Worm (Caenorhabditis elegans) whole organism, young adult: ENCODE results near the gene lir-1.

Experiments used
- C06A6.2 ChIP-seq: fragments of 200-800 bp; sonication (Bioruptor generic); conservative IDR thresholded peaks from 2 replicates; pipeline ENCODE4 v1.3.6; 2022; ENCODE audit warnings: missing genetic modification characterization, missing compliant biosample characterization
- C17E4.6 ChIP-seq: fragments of 200-800 bp; sonication (Bioruptor generic); IDR thresholded peaks from 2 replicates; pipeline ENCODE4 v1.3.6; 2022; ENCODE audit warnings: missing genetic modification reagents, missing genetic modification characterization, missing compliant biosample characterization
- F23B12.7 ChIP-seq: sonication (generic microtip); optimal IDR thresholded peaks from 2 replicates; lab custom pipeline; 2017; ENCODE audit warnings: missing genetic modification characterization, mild to moderate bottlenecking, missing compliant biosample characterization, antibody characterized with exemption, moderate library complexity; ENCODE audit not compliant: insufficient read depth
- F33H1.4 ChIP-seq: fragments of 200-800 bp; sonication (Bioruptor generic); IDR thresholded peaks from 2 replicates; pipeline ENCODE4 v1.3.6; 2022; ENCODE audit warnings: missing genetic modification reagents, missing genetic modification characterization, missing compliant biosample characterization
- F37B4.10 ChIP-seq: fragments of 200-800 bp; sonication (Bioruptor generic); IDR thresholded peaks from 2 replicates; pipeline ENCODE4 v1.3.6; 2022; ENCODE audit warnings: missing genetic modification characterization, missing compliant biosample characterization
- F49E8.2 ChIP-seq: sonication (generic microtip); optimal IDR thresholded peaks from 3 replicates; lab custom pipeline; 2017; ENCODE audit warnings: missing genetic modification characterization, mild to moderate bottlenecking, missing compliant biosample characterization, antibody characterized with exemption, moderate library complexity; ENCODE audit not compliant: insufficient read depth
- K11D2.4 ChIP-seq: fragments of 200-800 bp; sonication (Bioruptor generic); IDR thresholded peaks from 2 replicates; pipeline ENCODE4 v1.3.6; 2022; ENCODE audit warnings: missing genetic modification reagents, missing genetic modification characterization, missing compliant biosample characterization
- Y53F4B.3 ChIP-seq: fragments of 200-800 bp; sonication (Bioruptor generic); IDR thresholded peaks from 2 replicates; pipeline ENCODE4 v1.3.6; 2022; ENCODE audit warnings: missing genetic modification reagents, missing genetic modification characterization, missing compliant biosample characterization
- Y56A3A.18 ChIP-seq: fragments of 200-800 bp; sonication (Bioruptor generic); IDR thresholded peaks from 2 replicates; pipeline ENCODE4 v1.3.6; 2022; ENCODE audit warnings: missing genetic modification reagents, missing genetic modification characterization, missing compliant biosample characterization
- atf-7 ChIP-seq: sonication (generic microtip); optimal IDR thresholded peaks from 2 replicates; lab custom pipeline; 2017; ENCODE audit warnings: mild to moderate bottlenecking, missing genetic modification characterization, missing compliant biosample characterization
- athp-1 ChIP-seq: sonication (generic microtip); optimal IDR thresholded peaks from 2 replicates; lab custom pipeline; 2017; ENCODE audit warnings: mild to moderate bottlenecking, missing genetic modification characterization, missing compliant biosample characterization
- attf-3 ChIP-seq: fragments of 200-800 bp; sonication (Bioruptor generic); conservative IDR thresholded peaks from 2 replicates; pipeline ENCODE4 v1.3.6; 2022; ENCODE audit warnings: missing genetic modification reagents, missing genetic modification characterization, missing compliant biosample characterization
- bed-1 ChIP-seq: fragments of 200-800 bp; sonication (Bioruptor generic); IDR thresholded peaks from 2 replicates; pipeline ENCODE4 v1.3.6; 2022; ENCODE audit warnings: missing genetic modification reagents, missing genetic modification characterization, missing compliant biosample characterization
- cebp-1 ChIP-seq, 2 experiments: fragments of 200-800 bp in 1 of 2; sonication (Bioruptor generic) in 1 of 2; sonication (generic microtip) in 1 of 2; IDR thresholded peaks in 1 of 2; optimal IDR thresholded peaks in 1 of 2; 2 replicates each; pipeline versions ENCODE4 v1.3.6 to Lab custom; 2017 to 2022; ENCODE audit warnings: missing compliant biosample characterization in 2 of 2, missing genetic modification characterization in 2 of 2, mild to moderate bottlenecking in 1 of 2, missing genetic modification reagents in 1 of 2, moderate library complexity in 1 of 2
- cebp-2 ChIP-seq: fragments of 200-800 bp; sonication (Bioruptor generic); IDR thresholded peaks from 2 replicates; pipeline ENCODE4 v1.3.6; 2022; ENCODE audit warnings: missing genetic modification characterization, missing compliant biosample characterization
- ceh-27 ChIP-seq: fragments of 200-800 bp; sonication (Bioruptor generic); optimal IDR thresholded peaks from 2 replicates; lab custom pipeline; 2018; ENCODE audit warnings: mild to moderate bottlenecking, missing genetic modification characterization, moderate library complexity, missing compliant biosample characterization
- ceh-58 ChIP-seq: fragments of 200-800 bp; sonication (Bioruptor generic); IDR thresholded peaks from 2 replicates; pipeline ENCODE4 v1.3.6; 2022; ENCODE audit warnings: missing genetic modification characterization, missing compliant biosample characterization
- die-1 ChIP-seq: sonication (generic microtip); optimal IDR thresholded peaks from 2 replicates; lab custom pipeline; 2016; ENCODE audit warnings: missing genotype, mild to moderate bottlenecking, missing genetic modification characterization, missing compliant biosample characterization
- gei-17 ChIP-seq: fragments of 200-800 bp; sonication (Bioruptor generic); optimal IDR thresholded peaks from 2 replicates; lab custom pipeline; 2018; ENCODE audit warnings: mild to moderate bottlenecking, missing genetic modification characterization, missing compliant biosample characterization
- hsf-1 ChIP-seq: fragments of 200-800 bp; sonication (Bioruptor generic); IDR thresholded peaks from 2 replicates; pipeline ENCODE4 v1.3.6; 2022; ENCODE audit warnings: missing genetic modification reagents, missing genetic modification characterization, missing compliant biosample characterization
- let-607 ChIP-seq, 2 experiments: fragments of 200-800 bp in 1 of 2; sonication (Bioruptor generic) in 1 of 2; sonication (generic microtip) in 1 of 2; optimal IDR thresholded peaks; 2 replicates each; lab custom pipeline; 2016 to 2018; ENCODE audit warnings: mild to moderate bottlenecking in 2 of 2, missing compliant biosample characterization in 2 of 2, missing genetic modification characterization in 2 of 2, moderate library complexity in 2 of 2, missing genotype in 1 of 2
- lir-1 ChIP-seq: fragments of 200-800 bp; sonication (Bioruptor generic); conservative IDR thresholded peaks from 2 replicates; pipeline ENCODE4 v1.3.6; 2022; ENCODE audit warnings: missing genetic modification reagents, missing genetic modification characterization, missing compliant biosample characterization
- lsl-1 ChIP-seq: fragments of 200-800 bp; sonication (Bioruptor generic); optimal IDR thresholded peaks from 2 replicates; lab custom pipeline; 2018; ENCODE audit warnings: mild to moderate bottlenecking, missing genetic modification characterization, moderate library complexity, missing compliant biosample characterization
- madf-6 ChIP-seq: fragments of 200-800 bp; sonication (Bioruptor generic); IDR thresholded peaks from 2 replicates; pipeline ENCODE4 v1.3.6; 2022; ENCODE audit warnings: missing genetic modification reagents, missing genetic modification characterization, missing compliant biosample characterization
- madf-8 ChIP-seq: fragments of 200-800 bp; sonication (Bioruptor generic); conservative IDR thresholded peaks from 2 replicates; pipeline ENCODE4 v1.3.6; 2022; ENCODE audit warnings: missing genetic modification reagents, missing genetic modification characterization, missing compliant biosample characterization
- mel-28 ChIP-seq: sonication (generic microtip); optimal IDR thresholded peaks from 2 replicates; lab custom pipeline; 2016; ENCODE audit warnings: borderline replicate concordance, mild to moderate bottlenecking, missing genetic modification characterization, missing compliant biosample characterization
- mes-4 ChIP-seq: sonication (generic microtip); optimal IDR thresholded peaks from 2 replicates; lab custom pipeline; 2016; ENCODE audit warnings: missing genotype, missing genetic modification characterization, missing compliant biosample characterization
- nhr-27 ChIP-seq: fragments of 200-800 bp; sonication (Bioruptor generic); optimal IDR thresholded peaks from 2 replicates; lab custom pipeline; 2018; ENCODE audit warnings: mild to moderate bottlenecking, missing genetic modification characterization, moderate library complexity, missing compliant biosample characterization
- snpc-3.4 ChIP-seq: sonication (generic microtip); optimal IDR thresholded peaks from 2 replicates; lab custom pipeline; 2017; ENCODE audit warnings: missing genetic modification characterization, mild to moderate bottlenecking, missing compliant biosample characterization, antibody characterized with exemption, moderate library complexity, missing genotype, missing genetic modification reagents
- unc-62 ChIP-seq: fragments of 150-350 bp; optimal IDR thresholded peaks from 2 replicates; lab custom pipeline; 2014; ENCODE audit warnings: missing biosample characterization, missing genetic modification reagents, missing genetic modification characterization
- zfh-2 ChIP-seq: fragments of 200-800 bp; sonication (Bioruptor generic); conservative IDR thresholded peaks from 2 replicates; pipeline ENCODE4 v1.3.6; 2022; ENCODE audit warnings: missing genetic modification reagents, missing genetic modification characterization, missing compliant biosample characterization

lir-1 gene

DNA sequence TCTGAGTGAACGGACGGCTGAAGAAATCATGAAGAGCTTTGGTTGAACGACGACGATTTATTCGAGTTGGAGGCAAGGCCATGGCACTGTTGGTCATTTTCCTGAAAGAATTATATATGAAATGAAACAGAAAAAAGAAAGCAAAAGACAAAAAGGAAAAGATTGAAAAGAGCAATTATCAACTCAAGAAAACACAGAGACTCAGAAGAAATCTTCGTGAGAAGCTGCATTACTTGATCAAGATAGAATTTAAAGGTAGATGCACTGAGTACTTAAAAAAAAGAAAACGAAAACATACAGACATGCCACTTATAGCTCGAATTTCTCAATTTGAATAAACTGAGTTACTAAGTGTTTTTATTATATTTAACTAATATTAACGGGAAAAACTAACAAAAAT, 46.7 kb downstream of the lir-1 start, which contains the start of gene cpna-5:
Gene cpna-5, minus strand, starts transcription at position 101 of the 400 bp plus-strand sequence.
- no peak for TF ChIP-seq mes-4 (tag; lab: Kevin White, UChicago)

DNA sequence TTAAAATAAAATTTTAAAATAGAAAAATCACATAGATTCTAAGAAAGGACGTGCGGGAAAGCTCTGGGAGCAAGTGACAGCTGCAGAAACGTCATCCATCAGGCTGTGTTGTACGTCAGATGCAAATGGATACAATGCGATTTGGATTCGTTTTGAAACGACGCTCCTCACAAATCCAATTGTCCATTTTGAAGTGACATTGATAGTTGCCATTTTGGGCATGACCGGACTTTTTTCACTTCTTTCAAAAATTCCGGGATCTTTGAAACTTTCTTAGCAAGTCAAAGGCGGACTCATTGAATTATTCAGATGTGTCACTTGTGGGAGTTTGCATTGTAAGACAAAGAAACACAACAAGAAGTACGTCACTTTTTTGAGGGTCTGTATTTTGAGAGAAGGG, 47.2 kb downstream of the lir-1 start:
- TF ChIP-seq F33H1.4 (GFP tag; lab: Robert Waterston, UW) (no peak), lir-1 (no peak), F23B12.7 (tag; lab: Kevin White, UChicago) (no peak), hsf-1 (no peak), athp-1 (tag; lab: Kevin White, UChicago) (no peak), mel-28 (tag; lab: Kevin White, UChicago) (no peak), ceh-27 (GFP tag; lab: Kevin White, UChicago) (no peak), cebp-2 (no peak), C06A6.2 (GFP tag; lab: Robert Waterston, UW) (no peak), ceh-58 (no peak), cebp-1 (GFP tag; IDR thresholded peaks at IDR 0.05; lab: Robert Waterston, UW) (no peak), cebp-1 (tag; optimal IDR thresholded peaks at IDR 0.05; lab: Kevin White, UChicago) (no peak), F49E8.2 (tag; lab: Kevin White, UChicago) (no peak), gei-17 (GFP tag; lab: Kevin White, UChicago) (no peak)
- TF ChIP-seq, all 124 proteins: peak for 0

DNA sequence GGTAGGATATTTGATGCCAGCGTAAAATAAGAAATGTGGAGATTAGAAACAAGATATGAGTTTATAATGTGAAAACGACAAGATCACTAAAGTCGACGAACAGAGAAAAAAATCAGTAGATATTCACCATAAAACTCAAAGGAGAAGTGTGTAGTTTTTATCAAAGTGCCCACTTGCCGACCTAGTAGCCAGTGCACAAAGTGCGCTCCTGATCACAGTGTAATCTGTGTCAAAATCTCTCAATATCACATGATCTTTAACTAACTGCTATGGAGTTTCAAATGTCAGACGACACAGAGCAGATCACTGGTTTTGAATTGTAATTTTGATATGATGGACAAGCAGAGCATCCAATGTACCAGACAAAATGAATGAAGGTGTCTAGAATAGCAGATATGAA, 48.7 kb downstream of the lir-1 start:
- TF ChIP-seq die-1 (tag; lab: Kevin White, UChicago): no peak
- no peak for TF ChIP-seq F37B4.10
- no peak for TF ChIP-seq K11D2.4

DNA sequence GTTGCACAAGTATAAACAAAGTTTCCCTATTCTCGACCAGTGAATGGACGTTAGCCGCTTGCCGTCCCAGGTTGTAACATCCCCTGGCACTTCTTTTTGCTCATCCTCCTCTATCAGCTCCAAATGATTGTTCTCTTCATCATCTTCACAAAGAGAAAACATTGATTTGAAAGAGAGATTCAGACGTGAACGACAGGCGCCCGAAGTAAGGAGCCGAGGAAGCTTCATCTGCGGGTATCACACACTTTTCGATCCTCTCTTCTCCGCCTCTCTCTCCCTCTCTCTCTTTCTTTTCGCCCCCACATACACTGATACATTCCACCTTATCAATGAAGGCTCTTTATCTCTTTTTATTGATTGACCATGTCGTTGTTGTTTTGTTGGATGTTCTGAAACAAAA, 51.0 kb downstream of the lir-1 start:
- TF ChIP-seq F49E8.2 (tag; lab: Kevin White, UChicago) (no peak), unc-62 (GFP tag; lab: Kevin White, UChicago) (no peak), Y53F4B.3 (no peak), zfh-2 (GFP tag; lab: Robert Waterston, UW) (peak; percentile 60), nhr-27 (tag; lab: Kevin White, UChicago) (no peak)

- TF ChIP-seq C17E4.6 (no peak), lsl-1 (GFP tag; lab: Kevin White, UChicago) (no peak), attf-3 (GFP tag; lab: Robert Waterston, UW) (no peak), Y56A3A.18 (GFP tag; lab: Robert Waterston, UW) (no peak), bed-1 (GFP tag; lab: Robert Waterston, UW) (no peak), madf-8 (no peak), let-607 (tag; optimal IDR thresholded peaks at IDR 0.05; lab: Kevin White, UChicago) (no peak), madf-6 (GFP tag; lab: Robert Waterston, UW) (no peak), atf-7 (tag; lab: Kevin White, UChicago) (no peak), snpc-3.4 (no peak)
Observed at ce11 chrII:7724603-7725002, 52.8 kb downstream of the lir-1 start, which contains the start of gene cpna-2. TSS of gene cpna-2 (plus strand) at chrII:7724903.
